Fruit fly (Drosophila melanogaster): ENCODE data around the gene wac.
A peak's percentile ranks its signal among the peaks of the same experiment; 100 is the strongest.

Gene wac

dm6 chr3L:264378-265151, 6.6 kb downstream of the wac start, which contains the start of the genes Tudor-SN and mRpL17 (continued):
- TF ChIP-seq mld (GFP tag; IDR thresholded peaks at IDR 0.05; ENCODE audit: partially characterized antibody) (peak; percentile 95), Dbx (GFP tag; IDR thresholded peaks at IDR 0.05) (peak; percentile 71), CG11723 (GFP tag; optimal IDR thresholded peaks at IDR 0.05) (no peak), ewg (GFP tag; optimal IDR thresholded peaks at IDR 0.05) (peak; percentile 44), sna (GFP tag; IDR thresholded peaks at IDR 0.05; ENCODE audit: partially characterized antibody) (peak; percentile 90), ac (GFP tag; optimal IDR thresholded peaks at IDR 0.05) (no peak), exex (tag; optimal IDR thresholded peaks at IDR 0.05) (peak; percentile 36), Bgb (GFP tag; IDR thresholded peaks at IDR 0.05; ENCODE audit: partially characterized antibody) (peak; percentile 98), unc-4 (GFP tag; IDR thresholded peaks at IDR 0.05; ENCODE audit: partially characterized antibody) (peak; percentile 86), CG8089 (GFP tag; optimal IDR thresholded peaks at IDR 0.05) (no peak), CG14050 (GFP tag; IDR thresholded peaks at IDR 0.05) (no peak), CG17802 (tag; optimal IDR thresholded peaks at IDR 0.05) (no peak), CG7357 (GFP tag; IDR thresholded peaks at IDR 0.05) (no peak), Deaf1 (tag; optimal IDR thresholded peaks at IDR 0.05) (peak; percentile 58), CG11093 (GFP tag; IDR thresholded peaks at IDR 0.05) (no peak), Awh (GFP tag; IDR thresholded peaks at IDR 0.05) (no peak), CG10462 (GFP tag; optimal IDR thresholded peaks at IDR 0.05) (peak; percentile 38), PHDP (tag; optimal IDR thresholded peaks at IDR 0.05) (no peak), CG7928 (GFP tag; optimal IDR thresholded peaks at IDR 0.05) (peak; percentile 17), CG4854 (GFP tag; optimal IDR thresholded peaks at IDR 0.05) (peak; percentile 12), Opbp (GFP tag; IDR thresholded peaks at IDR 0.05; ENCODE audit: partially characterized antibody) (peak; percentile 98), HHEX (GFP tag; optimal IDR thresholded peaks at IDR 0.05) (no peak), CG18599 (GFP tag; optimal IDR thresholded peaks at IDR 0.05) (peak; percentile 44), ase (GFP tag; IDR thresholded peaks at IDR 0.05) (no peak), Elba2 (GFP tag; optimal IDR thresholded peaks at IDR 0.05) (no peak), sob (GFP tag; IDR thresholded peaks at IDR 0.05) (peak; percentile 48; the same call in 1 of the 2 replicates), Six4 (GFP tag; optimal IDR thresholded peaks at IDR 0.05) (peak; percentile 37), CG12104 (GFP tag; optimal IDR thresholded peaks at IDR 0.05) (peak; percentile 20), trem (tag; optimal IDR thresholded peaks at IDR 0.05) (peak; percentile 98), CG18476 (GFP tag; optimal IDR thresholded peaks at IDR 0.05) (no peak), CG15479 (GFP tag; optimal IDR thresholded peaks at IDR 0.05) (no peak), Mrtf (GFP tag; IDR thresholded peaks at IDR 0.05) (no peak), CG6175 (GFP tag; IDR thresholded peaks at IDR 0.05) (no peak), MTF-1 (GFP tag; optimal IDR thresholded peaks at IDR 0.05; ENCODE audit: borderline replicate concordance) (no peak), Atf3 (GFP tag; optimal IDR thresholded peaks at IDR 0.05) (no peak), bowl (GFP tag; IDR thresholded peaks at IDR 0.05) (no peak), Abd-B (GFP tag; optimal IDR thresholded peaks at IDR 0.05) (no peak), fd64A (GFP tag; optimal IDR thresholded peaks at IDR 0.05) (no peak), Hr3 (GFP tag; optimal IDR thresholded peaks at IDR 0.05) (peak; percentile 65), CG33557 (GFP tag; optimal IDR thresholded peaks at IDR 0.05) (peak; percentile 43), lola (GFP tag; optimal IDR thresholded peaks at IDR 0.05) (peak in 1 of 3 experiments; percentile 55), CG18262 (tag; optimal IDR thresholded peaks at IDR 0.05) (peak; percentile 57), CG3847 (GFP tag; IDR thresholded peaks at IDR 0.05) (peak; percentile 59), CG3065 (GFP tag; optimal IDR thresholded peaks at IDR 0.05) (no peak), CG11085 (GFP tag; IDR thresholded peaks at IDR 0.05) (peak; percentile 52; the same call in 1 of the 2 replicates), her (GFP tag; optimal IDR thresholded peaks at IDR 0.05) (no peak), ci (GFP tag; IDR thresholded peaks at IDR 0.05) (0 out of 3 replicates have a peak, but pooled peaks have one; percentile 5), Nf-YB (GFP tag; optimal IDR thresholded peaks at IDR 0.05) (no peak), CG17912 (GFP tag; optimal IDR thresholded peaks at IDR 0.05) (no peak)

Measured in whole organism, embryonic.